Worm (Caenorhabditis elegans): ENCODE measurements around the gene C49C3.10.

DNA sequence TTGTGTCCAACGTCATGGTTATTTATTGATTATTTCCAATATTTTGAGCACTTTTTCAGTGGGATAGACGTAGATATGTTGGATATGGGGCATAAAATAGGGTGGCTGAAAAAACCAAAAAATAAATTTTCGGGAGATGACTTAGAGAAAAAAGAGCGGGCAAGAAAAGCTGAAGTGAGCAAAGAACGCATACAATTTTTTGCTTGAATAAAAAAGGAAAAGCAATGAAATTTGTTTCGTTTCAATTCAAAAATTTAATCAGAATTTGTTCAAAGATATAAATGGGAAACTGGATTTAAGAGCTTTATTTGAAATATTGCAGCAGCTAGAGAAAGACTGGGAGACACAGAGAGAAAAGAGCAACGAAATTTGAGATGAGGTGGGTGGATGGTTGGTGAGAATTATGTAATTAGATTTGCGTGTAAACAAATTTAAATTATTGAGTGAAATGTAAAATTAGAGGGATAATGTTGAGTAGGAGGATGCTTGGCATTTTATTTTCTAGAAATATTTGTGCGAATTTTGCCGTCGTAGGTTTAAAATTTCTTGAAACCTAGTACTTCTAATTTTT, 47.1 kb downstream of the C49C3.10 start, which contains the start of the genes T28F3.11 and slc-17.4:
- no peak for TF ChIP-seq ama-1 (optimal IDR thresholded peaks at IDR 0.05)
- no peak for TF ChIP-seq ztf-16 (tag; optimal IDR thresholded peaks at IDR 0.05)
- TF ChIP-seq mec-3 (tag; optimal IDR thresholded peaks at IDR 0.05; ENCODE audit: borderline replicate concordance) = no peak
- no peak for TF ChIP-seq fkh-10 (GFP tag; optimal IDR thresholded peaks at IDR 0.05)
- TF ChIP-seq elt-2 (tag; optimal IDR thresholded peaks at IDR 0.05) = no peak
- no peak for TF ChIP-seq hlh-15 (tag; optimal IDR thresholded peaks at IDR 0.05)
- TF ChIP-seq eyg-1 (tag; optimal IDR thresholded peaks at IDR 0.05) = no peak
- no peak for TF ChIP-seq ceh-34 (tag; optimal IDR thresholded peaks at IDR 0.05)
